Worm (Caenorhabditis elegans): Measurements from ENCODE around the gene dlg-1.

Gene dlg-1

ce11 chrX:5522769-5523601 lies 43.5 kb downstream of the dlg-1 start, which contains the start of gene mboa-3:
TSS of gene mboa-3 (minus strand) at chrX:5522819.
- TF ChIP-seq rnt-1 (tag; optimal IDR thresholded peaks at IDR 0.05) (peak; percentile 59), ceh-88 (GFP tag; IDR thresholded peaks at IDR 0.05) (no peak), mdl-1 (tag; optimal IDR thresholded peaks at IDR 0.05) (peak in 1 of 2 experiments; percentile 55), ztf-11 (tag; optimal IDR thresholded peaks at IDR 0.05) (no peak), snu-23 (GFP tag; optimal IDR thresholded peaks at IDR 0.05) (peak; percentile 56), elt-2 (tag; optimal IDR thresholded peaks at IDR 0.05) (peak; percentile 67), nhr-11 (tag; optimal IDR thresholded peaks at IDR 0.05) (no peak), alr-1 (tag; optimal IDR thresholded peaks at IDR 0.05; ENCODE audit: borderline replicate concordance) (no peak), nhr-85 (tag) (peak; percentile 86), lin-14 (GFP tag; optimal IDR thresholded peaks at IDR 0.05) (peak; percentile 73), efl-3 (GFP tag; optimal IDR thresholded peaks at IDR 0.05) (peak; percentile 16), nhr-71 (tag; optimal IDR thresholded peaks at IDR 0.05) (peak; percentile 75), nhr-90 (tag; optimal IDR thresholded peaks at IDR 0.05; ENCODE audit: poor library complexity) (peak; percentile 37), lin-13 (GFP tag; optimal IDR thresholded peaks at IDR 0.05) (peak; percentile 5), swsn-7 (tag; optimal IDR thresholded peaks at IDR 0.05) (peak; percentile 26), tlp-1 (tag; optimal IDR thresholded peaks at IDR 0.05) (no peak), nhr-20 (tag; optimal IDR thresholded peaks at IDR 0.05) (peak; percentile 83), unc-130 (tag; optimal IDR thresholded peaks at IDR 0.05) (peak; percentile 26), aha-1 (tag; optimal IDR thresholded peaks at IDR 0.05) (no peak), blmp-1 (tag; optimal IDR thresholded peaks at IDR 0.05) (peak; percentile 11), elt-3 (tag; optimal IDR thresholded peaks at IDR 0.05) (peak in 2 of 6 experiments; percentile 23 to 39), nhr-19 (GFP tag; conservative IDR thresholded peaks at IDR 0.05) (peak; percentile 43; the same call in 1 of the 2 replicates)

- TF ChIP-seq nhr-12 (tag; optimal IDR thresholded peaks at IDR 0.05) (no peak), sup-37 (GFP tag; optimal IDR thresholded peaks at IDR 0.05) (no peak), elt-2 (tag; optimal IDR thresholded peaks at IDR 0.05) (peak; percentile 53), nhr-90 (tag; optimal IDR thresholded peaks at IDR 0.05; ENCODE audit: poor library complexity) (no peak), pqm-1 (tag; optimal IDR thresholded peaks at IDR 0.05) (peak; percentile 17), efl-1 (optimal IDR thresholded peaks at IDR 0.05) (no peak), efl-1 (GFP tag; optimal IDR thresholded peaks at IDR 0.05 in 1 of 2) (peak in 1 of 2 experiments; percentile 2), nhr-20 (tag; optimal IDR thresholded peaks at IDR 0.05) (peak; percentile 57), elt-3 (tag; optimal IDR thresholded peaks at IDR 0.05) (peak in 1 of 6 experiments; percentile 74), hlh-4 (tag; optimal IDR thresholded peaks at IDR 0.05) (no peak), lin-35 (GFP tag; optimal IDR thresholded peaks at IDR 0.05) (peak in 1 of 2 experiments; percentile 0), snpc-4 (tag; optimal IDR thresholded peaks at IDR 0.05) (no peak), aha-1 (tag; optimal IDR thresholded peaks at IDR 0.05) (no peak), blmp-1 (tag; optimal IDR thresholded peaks at IDR 0.05) (peak; percentile 76), F16B12.6 (tag; optimal IDR thresholded peaks at IDR 0.05) (no peak)
Observed at ce11 chrX:5524260-5524659, 44.8 kb downstream of the dlg-1 start.
